Fruit fly (Drosophila melanogaster) whole organism, embryonic: ENCODE results near the gene CG15011.

Source experiments
- ATbp ChIP-seq: fragments of 200-800 bp; sonication (Bioruptor generic); optimal IDR thresholded peaks from 2 replicates; lab custom pipeline; 2017; ENCODE audit warnings: missing biosample characterization, mild to moderate bottlenecking, missing genetic modification characterization, missing genetic modification reagents
- C15 ChIP-seq: fragments of 200-800 bp; sonication (Bioruptor generic); IDR thresholded peaks from 3 replicates; pipeline ENCODE4 v1.3.6; 2022; ENCODE audit warnings: missing biosample characterization, missing genetic modification characterization
- CG1024 ChIP-seq: fragments of 200-800 bp; sonication (Bioruptor generic); IDR thresholded peaks from 2 replicates; pipeline ENCODE4 v1.3.6; 2022; ENCODE audit warnings: missing biosample characterization, missing genetic modification characterization
- CG11085 ChIP-seq: fragments of 200-800 bp; sonication (Bioruptor generic); IDR thresholded peaks from 2 replicates; pipeline ENCODE4 v1.3.6; 2022; ENCODE audit warnings: missing biosample characterization, missing genetic modification characterization
- CG11398 ChIP-seq: fragments of 200-800 bp; sonication (Bioruptor generic); optimal IDR thresholded peaks from 2 replicates; lab custom pipeline; 2016; ENCODE audit warnings: missing biosample characterization, missing genetic modification characterization
- CG12155 ChIP-seq: fragments of 200-800 bp; sonication (Bioruptor generic); optimal IDR thresholded peaks from 3 replicates; lab custom pipeline; 2016; ENCODE audit warnings: missing biosample characterization, missing genetic modification characterization
- CG14441 ChIP-seq: fragments of 200-800 bp; sonication (Bioruptor generic); IDR thresholded peaks from 2 replicates; pipeline ENCODE4 v1.3.6; 2022; ENCODE audit warnings: missing biosample characterization, missing genetic modification characterization
- CG14667 ChIP-seq: fragments of 200-800 bp; sonication (Bioruptor generic); IDR thresholded peaks from 2 replicates; pipeline ENCODE4 v1.3.6; 2022; ENCODE audit warnings: missing biosample characterization, missing genetic modification characterization
- CG17361 ChIP-seq: fragments of 200-800 bp; sonication (Bioruptor generic); IDR thresholded peaks from 3 replicates; pipeline ENCODE4 v1.3.6; 2022; ENCODE audit warnings: missing biosample characterization, missing genetic modification characterization
- CG18262 ChIP-seq: fragments of 200-800 bp; optimal IDR thresholded peaks from 3 replicates; lab custom pipeline; 2019; ENCODE audit warnings: missing biosample characterization, mild to moderate bottlenecking, missing genetic modification characterization, moderate library complexity
- CG1832 ChIP-seq: fragments of 200-800 bp; sonication (Bioruptor generic); optimal IDR thresholded peaks from 2 replicates; lab custom pipeline; 2017; ENCODE audit warnings: missing biosample characterization, mild to moderate bottlenecking, missing genetic modification characterization, inconsistent platforms
- CG2129 ChIP-seq: fragments of 200-800 bp; sonication (Bioruptor generic); IDR thresholded peaks from 2 replicates; pipeline ENCODE4 v1.3.6; 2022; ENCODE audit warnings: missing biosample characterization, missing genetic modification characterization; ENCODE audit not compliant: partially characterized antibody
- CG2875 ChIP-seq: fragments of 200-800 bp; sonication (Bioruptor generic); optimal IDR thresholded peaks from 2 replicates; lab custom pipeline; 2017; ENCODE audit warnings: missing biosample characterization, mild to moderate bottlenecking, missing genetic modification characterization, missing genetic modification reagents
- CG2889 ChIP-seq: fragments of 200-800 bp; sonication (Bioruptor generic); IDR thresholded peaks from 3 replicates; pipeline ENCODE4 v1.3.6; 2022; ENCODE audit warnings: missing biosample characterization, missing genetic modification characterization
- CG31441 ChIP-seq: fragments of 200-800 bp; sonication (Bioruptor generic); IDR thresholded peaks from 2 replicates; pipeline ENCODE4 v1.3.6; 2022; ENCODE audit warnings: missing biosample characterization, missing genetic modification characterization
- CG33557 ChIP-seq: fragments of 200-800 bp; sonication (Bioruptor generic); optimal IDR thresholded peaks from 2 replicates; lab custom pipeline; 2019; ENCODE audit warnings: missing biosample characterization, mild to moderate bottlenecking, missing genetic modification characterization, moderate library complexity
- CG4730 ChIP-seq: fragments of 200-800 bp; sonication (Bioruptor generic); IDR thresholded peaks from 2 replicates; pipeline ENCODE4 v1.3.6; 2022; ENCODE audit warnings: missing biosample characterization, missing genetic modification characterization
- CG4854 ChIP-seq: fragments of 200-800 bp; sonication (Bioruptor generic); optimal IDR thresholded peaks from 2 replicates; lab custom pipeline; 2016; ENCODE audit warnings: missing biosample characterization, missing genetic modification characterization, inconsistent platforms
- CG9797 ChIP-seq: fragments of 200-800 bp; sonication (Bioruptor generic); optimal IDR thresholded peaks from 3 replicates; lab custom pipeline; 2018; ENCODE audit warnings: missing biosample characterization, mild to moderate bottlenecking, missing genetic modification characterization
- CG9817 ChIP-seq: fragments of 200-800 bp; sonication (Bioruptor generic); optimal IDR thresholded peaks from 2 replicates; lab custom pipeline; 2018; ENCODE audit warnings: missing biosample characterization, mild to moderate bottlenecking, missing genetic modification characterization, moderate library complexity
- Drgx ChIP-seq: fragments of 200-800 bp; sonication (Bioruptor generic); IDR thresholded peaks from 2 replicates; pipeline ENCODE4 v1.3.6; 2022; ENCODE audit warnings: missing biosample characterization, missing genetic modification characterization
- Ets97D ChIP-seq: fragments of 200-800 bp; sonication (Bioruptor generic); optimal IDR thresholded peaks from 3 replicates; lab custom pipeline; 2016; ENCODE audit warnings: missing biosample characterization, missing genetic modification characterization
- H2.0 ChIP-seq: fragments of 200-800 bp; sonication (Bioruptor generic); IDR thresholded peaks from 2 replicates; pipeline ENCODE4 v1.3.6; 2022; ENCODE audit warnings: missing biosample characterization, missing genetic modification characterization
- HLH54F ChIP-seq: fragments of 200-800 bp; sonication (Bioruptor generic); optimal IDR thresholded peaks from 3 replicates; lab custom pipeline; 2016; ENCODE audit warnings: missing biosample characterization, missing genetic modification characterization
- Hmr ChIP-seq: fragments of 200-800 bp; sonication (Bioruptor generic); optimal IDR thresholded peaks from 3 replicates; lab custom pipeline; 2017; ENCODE audit warnings: mild to moderate bottlenecking, missing biosample characterization, missing genetic modification reagents, missing genetic modification characterization
- Jarid2 ChIP-seq: fragments of 200-800 bp; sonication (Bioruptor generic); optimal IDR thresholded peaks from 3 replicates; lab custom pipeline; 2017; ENCODE audit warnings: mild to moderate bottlenecking, missing biosample characterization, missing genetic modification reagents, missing genetic modification characterization
- Med ChIP-seq: fragments of 200-800 bp; sonication (Bioruptor generic); peaks from one replicate; lab custom pipeline; 2016; ENCODE audit warnings: missing biosample characterization, missing genetic modification characterization, mild to moderate bottlenecking, inconsistent platforms, moderate library complexity
- Myb ChIP-seq: fragments of 200-800 bp; sonication (Bioruptor generic); optimal IDR thresholded peaks from 2 replicates; lab custom pipeline; 2016; ENCODE audit warnings: missing biosample characterization, missing genetic modification characterization
- Ptx1 ChIP-seq: fragments of 200-800 bp; sonication (Bioruptor generic); IDR thresholded peaks from 2 replicates; pipeline ENCODE4 v1.3.6; 2022; ENCODE audit warnings: missing biosample characterization, missing genetic modification characterization
- Sox100B ChIP-seq: fragments of 200-800 bp; sonication (Bioruptor generic); optimal IDR thresholded peaks from 3 replicates; lab custom pipeline; 2018; ENCODE audit warnings: missing biosample characterization, mild to moderate bottlenecking, missing genetic modification characterization
- Spps ChIP-seq: fragments of 200-800 bp; sonication (Bioruptor generic); optimal IDR thresholded peaks from 2 replicates; lab custom pipeline; 2018; ENCODE audit warnings: missing biosample characterization, mild to moderate bottlenecking, missing genetic modification characterization
- Sry-δ ChIP-seq: fragments of 200-800 bp; sonication (Bioruptor generic); optimal IDR thresholded peaks from 2 replicates; lab custom pipeline; 2016; ENCODE audit warnings: missing biosample characterization, missing genetic modification characterization
- Ssrp ChIP-seq: fragments of 200-800 bp; sonication (Bioruptor generic); optimal IDR thresholded peaks from 2 replicates; lab custom pipeline; 2018; ENCODE audit warnings: missing biosample characterization, mild to moderate bottlenecking, missing genetic modification characterization, moderate library complexity
- Xbp1 ChIP-seq: fragments of 200-800 bp; sonication (Bioruptor generic); optimal IDR thresholded peaks from 3 replicates; lab custom pipeline; 2016; ENCODE audit warnings: missing biosample characterization, mild to moderate bottlenecking, missing genetic modification characterization
- ash1 ChIP-seq: fragments of 200-800 bp; sonication (Bioruptor generic); optimal IDR thresholded peaks from 2 replicates; lab custom pipeline; 2018; ENCODE audit warnings: missing biosample characterization, mild to moderate bottlenecking, missing genetic modification characterization
- cato ChIP-seq: fragments of 200-800 bp; sonication (Bioruptor generic); optimal IDR thresholded peaks from 2 replicates; lab custom pipeline; 2016; ENCODE audit warnings: missing biosample characterization, missing genetic modification characterization, borderline replicate concordance
- da ChIP-seq: fragments of 200-800 bp; sonication (Bioruptor generic); optimal IDR thresholded peaks from 2 replicates; lab custom pipeline; 2016; ENCODE audit warnings: missing biosample characterization, missing genetic modification characterization
- danr ChIP-seq: fragments of 200-800 bp; sonication (Bioruptor generic); IDR thresholded peaks from 2 replicates; pipeline ENCODE4 v1.3.6; 2022; ENCODE audit warnings: missing biosample characterization, missing genetic modification characterization
- ewg ChIP-seq: fragments of 200-800 bp; sonication (Bioruptor generic); optimal IDR thresholded peaks from 3 replicates; lab custom pipeline; 2017; ENCODE audit warnings: mild to moderate bottlenecking, missing biosample characterization, missing genetic modification reagents, missing genetic modification characterization
- exex ChIP-seq: fragments of 200-800 bp; sonication (Bioruptor generic); optimal IDR thresholded peaks from 4 replicates; lab custom pipeline; 2018; ENCODE audit warnings: missing biosample characterization, mild to moderate bottlenecking, missing genetic modification characterization, moderate library complexity
- fru ChIP-seq: fragments of >200 bp; optimal IDR thresholded peaks from 2 replicates; lab custom pipeline; 2017
- gem ChIP-seq: fragments of 200-800 bp; sonication (Bioruptor generic); optimal IDR thresholded peaks from 2 replicates; lab custom pipeline; 2019; ENCODE audit warnings: missing biosample characterization, mild to moderate bottlenecking, missing genetic modification characterization, moderate library complexity
- ham ChIP-seq: fragments of 200-800 bp; sonication (Bioruptor generic); IDR thresholded peaks from 2 replicates; pipeline ENCODE4 v1.3.6; 2022; ENCODE audit warnings: missing biosample characterization, missing genetic modification characterization
- kah ChIP-seq: fragments of 200-800 bp; sonication (Bioruptor generic); optimal IDR thresholded peaks from 2 replicates; lab custom pipeline; 2018; ENCODE audit warnings: missing biosample characterization, mild to moderate bottlenecking, missing genetic modification characterization
- knrl ChIP-seq: fragments of 200-800 bp; sonication (Bioruptor generic); IDR thresholded peaks from 3 replicates; pipeline ENCODE4 v1.3.6; 2022; ENCODE audit warnings: missing biosample characterization, missing genetic modification characterization; ENCODE audit not compliant: partially characterized antibody
- peb ChIP-seq: fragments of 200-800 bp; sonication (Bioruptor generic); IDR thresholded peaks from 2 replicates; pipeline ENCODE4 v1.3.6; 2022; ENCODE audit warnings: missing biosample characterization, missing genetic modification characterization
- pros ChIP-seq: fragments of 200-800 bp; sonication (Bioruptor generic); optimal IDR thresholded peaks from 3 replicates; lab custom pipeline; 2019; ENCODE audit warnings: missing biosample characterization, mild to moderate bottlenecking, missing genetic modification characterization, moderate library complexity
- sens ChIP-seq: fragments of 200-800 bp; sonication (Bioruptor generic); peaks from one replicate; lab custom pipeline; 2016; ENCODE audit warnings: missing biosample characterization, missing genetic modification characterization
- sqz ChIP-seq: fragments of 200-800 bp; sonication (Bioruptor generic); optimal IDR thresholded peaks from 3 replicates; lab custom pipeline; 2018; ENCODE audit warnings: missing biosample characterization, mild to moderate bottlenecking, missing genetic modification characterization
- tgo ChIP-seq: fragments of 200-800 bp; sonication (Bioruptor generic); IDR thresholded peaks from 3 replicates; pipeline ENCODE4 v1.3.6; 2022; ENCODE audit warnings: missing biosample characterization, missing genetic modification characterization
- trh ChIP-seq: fragments of 200-800 bp; sonication (Bioruptor generic); optimal IDR thresholded peaks from 2 replicates; lab custom pipeline; 2016; ENCODE audit warnings: missing biosample characterization, missing genetic modification characterization

CG15011 gene

DNA sequence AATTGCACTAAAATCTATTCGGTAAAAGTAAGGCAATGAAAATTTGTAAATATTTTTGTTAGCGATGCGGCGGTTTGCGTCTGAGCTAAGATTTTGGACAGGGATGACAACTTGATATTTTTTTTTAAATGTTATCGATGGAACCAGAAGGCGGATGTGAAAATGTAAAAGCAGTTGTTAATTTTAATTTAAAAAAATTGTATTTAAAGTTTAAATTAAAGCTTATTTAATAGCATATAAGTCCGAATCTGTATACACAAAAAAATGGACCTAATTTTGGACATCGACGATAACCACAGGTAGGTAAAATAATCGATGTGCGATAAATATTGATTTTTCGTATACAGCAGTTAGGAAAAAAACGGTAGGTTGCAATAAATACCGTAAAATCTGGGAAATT is 3.4 kb upstream of the CG15011 start, which contains the start of the genes CG11586 and VhaM9.7-a (continued):
- TF ChIP-seq Spps (tag; lab: Kevin White, UChicago) (no peak), trh (GFP tag; lab: Kevin White, UChicago) (no peak), fru (lab: Kevin White, UChicago) (no peak), Sry-δ (peak; percentile 73), CG11085 (GFP tag; lab: Robert Waterston, UW) (no peak), C15 (GFP tag; lab: Robert Waterston, UW) (no peak), CG9817 (tag; lab: Kevin White, UChicago) (no peak), CG4730 (no peak), peb (GFP tag; lab: Robert Waterston, UW) (no peak), CG2129 (GFP tag; lab: Robert Waterston, UW) (peak; percentile 37; the same call in 1 of the 2 replicates), knrl (GFP tag; lab: Robert Waterston, UW) (peak; percentile 69), Myb (GFP tag; lab: Kevin White, UChicago) (peak; percentile 68), danr (GFP tag; lab: Robert Waterston, UW) (no peak), Hmr (GFP tag; lab: Kevin White, UChicago) (peak; percentile 25), CG14441 (GFP tag; lab: Robert Waterston, UW) (no peak), sqz (peak; percentile 43), exex (tag; lab: Kevin White, UChicago) (no peak), CG14667 (GFP tag; lab: Robert Waterston, UW) (no peak), Ets97D (GFP tag; lab: Kevin White, UChicago) (peak; percentile 86)

- TF ChIP-seq tgo (GFP tag; lab: Robert Waterston, UW) (no peak), ash1 (no peak), CG4854 (GFP tag; lab: Kevin White, UChicago) (no peak), CG17361 (GFP tag; lab: Robert Waterston, UW) (no peak), CG9797 (no peak), cato (GFP tag; lab: Kevin White, UChicago) (no peak), kah (no peak), ewg (GFP tag; lab: Kevin White, UChicago) (no peak), gem (tag; lab: Kevin White, UChicago) (no peak), CG31441 (GFP tag; lab: Robert Waterston, UW) (no peak), CG2875 (GFP tag; lab: Kevin White, UChicago) (no peak), CG1832 (no peak), ham (GFP tag; lab: Robert Waterston, UW) (no peak), sens (peak; percentile 51), CG1024 (no peak), Med (GFP tag; lab: Kevin White, UChicago) (peak; percentile 50), da (GFP tag; lab: Kevin White, UChicago) (no peak)
- TF ChIP-seq, all 482 proteins: peak for 2
These were observed 2.2 kb upstream of the CG15011 start for dm6 chr3L:4261177-4261576.

DNA sequence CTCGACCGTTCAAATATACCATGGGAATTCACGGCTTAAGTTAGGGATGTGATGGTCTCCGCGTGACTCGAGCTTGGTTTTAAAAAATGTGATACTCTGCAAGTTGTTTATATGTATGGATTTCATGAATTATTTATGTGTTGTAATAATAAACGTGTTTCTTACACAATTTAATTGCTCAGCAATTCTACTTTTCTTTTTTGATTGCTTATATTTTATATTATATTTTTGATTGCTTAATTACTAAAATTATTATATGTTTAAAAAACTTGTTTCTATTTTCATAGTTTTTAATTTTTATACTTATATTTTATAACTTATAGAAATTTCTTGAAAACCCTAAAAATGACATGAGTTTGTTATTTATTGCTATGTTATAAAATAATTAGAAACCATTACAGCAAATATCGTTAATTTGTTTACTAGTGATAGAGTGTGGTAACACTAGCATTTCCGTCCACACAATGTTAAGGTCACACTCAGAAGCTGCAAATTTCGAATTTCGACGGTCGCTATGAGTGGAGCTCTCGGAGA is 4.6 kb downstream of the CG15011 start, which contains the start of the genes ago and CG1265:
Gene ago (minus strand): TSS at position 6 of the 534 bp plus-strand sequence.
Gene CG1265 (plus strand): TSS at position 476 of the 534 bp plus-strand sequence.
- TF ChIP-seq pros (GFP tag; lab: Kevin White, UChicago), result no peak
- no peak for TF ChIP-seq Jarid2 (GFP tag; lab: Kevin White, UChicago)
- peak; percentile 26 for TF ChIP-seq HLH54F (GFP tag; lab: Kevin White, UChicago)
- peak; percentile 43 for TF ChIP-seq Ptx1 (GFP tag; lab: Robert Waterston, UW)
- peak; percentile 21 for TF ChIP-seq CG12155 (GFP tag; lab: Kevin White, UChicago)
- TF ChIP-seq Xbp1 (GFP tag; lab: Kevin White, UChicago), result peak; percentile 29
- TF ChIP-seq H2.0 (GFP tag; lab: Robert Waterston, UW), result peak; percentile 27
- TF ChIP-seq CG2889 (GFP tag; lab: Robert Waterston, UW), result peak; percentile 62; the same call in 2 of the 3 replicates
- TF ChIP-seq CG18262 (tag; lab: Kevin White, UChicago), result peak; percentile 65
- TF ChIP-seq Drgx (GFP tag; lab: Robert Waterston, UW), result peak; percentile 25; the same call in 1 of the 2 replicates
- TF ChIP-seq sens, result peak; percentile 52
- TF ChIP-seq ATbp, result no peak
- peak; percentile 45 for TF ChIP-seq CG33557 (GFP tag; lab: Kevin White, UChicago)
- no peak for TF ChIP-seq Sox100B (GFP tag; lab: Kevin White, UChicago)
- TF ChIP-seq Ssrp (tag; lab: Kevin White, UChicago), result peak; percentile 48
- no peak for TF ChIP-seq CG11398 (GFP tag; lab: Kevin White, UChicago)
